Fruit fly (Drosophila melanogaster) whole organism, pupa: ENCODE results near the gene Ude.

Experiments
- CG10348 ChIP-seq: fragments of 200-800 bp; sonication (Bioruptor generic); IDR thresholded peaks from 2 replicates; pipeline ENCODE4 v1.3.6; 2022; ENCODE audit warnings: missing biosample characterization, missing genetic modification characterization
- CG12605 ChIP-seq: fragments of 200-800 bp; sonication (Bioruptor generic); IDR thresholded peaks from 2 replicates; pipeline ENCODE4 v1.3.6; 2022; ENCODE audit warnings: missing biosample characterization, missing genetic modification characterization
- CG13204 ChIP-seq: fragments of 200-800 bp; sonication (Bioruptor generic); optimal IDR thresholded peaks from 2 replicates; lab custom pipeline; 2018; ENCODE audit warnings: missing biosample characterization, mild to moderate bottlenecking, missing genetic modification characterization, moderate library complexity
- CG14655 ChIP-seq: fragments of 200-800 bp; sonication (Bioruptor generic); optimal IDR thresholded peaks from 3 replicates; lab custom pipeline; 2017; ENCODE audit warnings: mild to moderate bottlenecking, missing biosample characterization, missing genetic modification reagents, missing genetic modification characterization
- CG15710 ChIP-seq: fragments of 200-800 bp; sonication (Bioruptor generic); optimal IDR thresholded peaks from 2 replicates; lab custom pipeline; 2018; ENCODE audit warnings: missing biosample characterization, mild to moderate bottlenecking, missing genetic modification characterization, moderate library complexity
- CG17806 ChIP-seq: fragments of 200-800 bp; sonication (Bioruptor generic); optimal IDR thresholded peaks from 2 replicates; lab custom pipeline; 2018; ENCODE audit warnings: missing biosample characterization, mild to moderate bottlenecking, missing genetic modification characterization, moderate library complexity
- CG32121 ChIP-seq: fragments of 200-800 bp; sonication (Bioruptor generic); IDR thresholded peaks from 2 replicates; pipeline ENCODE4 v1.3.6; 2022; ENCODE audit warnings: missing biosample characterization, missing genetic modification characterization
- CG34367 ChIP-seq: fragments of 200-800 bp; sonication (Bioruptor generic); optimal IDR thresholded peaks from 2 replicates; lab custom pipeline; 2018; ENCODE audit warnings: missing biosample characterization, mild to moderate bottlenecking, missing genetic modification characterization
- CG4496 ChIP-seq: fragments of 200-800 bp; sonication (Bioruptor generic); IDR thresholded peaks from 3 replicates; pipeline ENCODE4 v1.3.6; 2022; ENCODE audit warnings: missing biosample characterization, missing genetic modification characterization
- CG8159 ChIP-seq: fragments of 200-800 bp; sonication (Bioruptor generic); optimal IDR thresholded peaks from 3 replicates; lab custom pipeline; 2018; ENCODE audit warnings: missing biosample characterization, mild to moderate bottlenecking, missing genetic modification characterization, moderate library complexity
- CG8301 ChIP-seq: fragments of 200-800 bp; sonication (Bioruptor generic); optimal IDR thresholded peaks from 2 replicates; lab custom pipeline; 2018; ENCODE audit warnings: missing biosample characterization, mild to moderate bottlenecking, missing genetic modification characterization
- D1 ChIP-seq: fragments of 200-800 bp; sonication (Bioruptor generic); optimal IDR thresholded peaks from 2 replicates; lab custom pipeline; 2018; ENCODE audit warnings: missing biosample characterization, mild to moderate bottlenecking, missing genetic modification characterization, moderate library complexity
- EcR ChIP-seq: fragments of 200-800 bp; sonication (Bioruptor generic); optimal IDR thresholded peaks from 3 replicates; lab custom pipeline; 2019; ENCODE audit warnings: missing biosample characterization, missing genetic modification characterization, mild to moderate bottlenecking, moderate library complexity, missing genetic modification reagents
- Ets98B ChIP-seq: fragments of 200-800 bp; sonication (Bioruptor generic); IDR thresholded peaks from 2 replicates; pipeline ENCODE4 v1.3.6; 2022; ENCODE audit warnings: missing biosample characterization, missing genetic modification characterization
- Pif1A ChIP-seq: fragments of 200-800 bp; sonication (Bioruptor generic); optimal IDR thresholded peaks from 3 replicates; lab custom pipeline; 2016; ENCODE audit warnings: missing biosample characterization, missing genetic modification characterization
- Pif1B ChIP-seq: fragments of 200-800 bp; sonication (Bioruptor generic); optimal IDR thresholded peaks from 3 replicates; lab custom pipeline; 2016; ENCODE audit warnings: missing biosample characterization, missing genetic modification characterization
- Snoo ChIP-seq: fragments of 200-800 bp; sonication (Bioruptor generic); optimal IDR thresholded peaks from 3 replicates; lab custom pipeline; 2017; ENCODE audit warnings: missing biosample characterization, mild to moderate bottlenecking, missing genetic modification characterization, inconsistent platforms
- fd96Ca ChIP-seq: fragments of 200-800 bp; sonication (Bioruptor generic); IDR thresholded peaks from 3 replicates; pipeline ENCODE4 v1.3.6; 2022; ENCODE audit warnings: missing biosample characterization, missing genetic modification characterization
- gl ChIP-seq: fragments of 200-800 bp; sonication (Bioruptor generic); optimal IDR thresholded peaks from 2 replicates; lab custom pipeline; 2018; ENCODE audit warnings: missing biosample characterization, mild to moderate bottlenecking, missing genetic modification characterization
- rn ChIP-seq: fragments of 200-800 bp; sonication (Bioruptor generic); IDR thresholded peaks from 2 replicates; pipeline ENCODE4 v1.3.6; 2022; ENCODE audit warnings: missing biosample characterization, missing genetic modification characterization

Ude gene

dm6 chr3R:24753561-24754027, 45.9 kb downstream of the Ude start, which contains the start of gene asp:
TSS of gene asp (plus strand) at chr3R:24753849.
- TF ChIP-seq Pif1A (GFP tag; lab: Kevin White, UChicago) (no peak), CG4496 (GFP tag; lab: Robert Waterston, UW) (no peak), CG32121 (no peak), CG34367 (no peak), CG13204 (GFP tag; lab: Kevin White, UChicago) (no peak), CG14655 (no peak), rn (GFP tag; lab: Robert Waterston, UW) (no peak), Pif1B (GFP tag; lab: Kevin White, UChicago) (no peak), CG12605 (GFP tag; lab: Robert Waterston, UW) (no peak), CG8301 (tag; lab: Kevin White, UChicago) (no peak), CG17806 (tag; lab: Kevin White, UChicago) (no peak), CG15710 (tag; lab: Kevin White, UChicago) (no peak), Snoo (no peak), Ets98B (GFP tag; lab: Robert Waterston, UW) (no peak), CG8159 (tag; lab: Kevin White, UChicago) (no peak), D1 (no peak), EcR (GFP tag; lab: Kevin White, UChicago) (no peak), fd96Ca (GFP tag; lab: Robert Waterston, UW) (no peak)
- TF ChIP-seq, all 21 proteins: peak for 0

- TF ChIP-seq D1 (no peak), CG8159 (tag; lab: Kevin White, UChicago) (no peak), Snoo (no peak), CG34367 (no peak), Ets98B (GFP tag; lab: Robert Waterston, UW) (no peak), gl (tag; lab: Kevin White, UChicago) (no peak), Pif1B (GFP tag; lab: Kevin White, UChicago) (no peak), CG10348 (GFP tag; lab: Robert Waterston, UW) (no peak), CG32121 (no peak), CG13204 (GFP tag; lab: Kevin White, UChicago) (no peak)
Observed at dm6 chr3R:24749055-24749992, 50.1 kb downstream of the Ude start, which contains the start of gene tld. TSS of gene tld (plus strand) at chr3R:24749731.
